Fruit fly (Drosophila melanogaster) whole organism, embryonic: ENCODE results near the gene CG6126.

Experiments
- Adf1 ChIP-seq: fragments of 200-800 bp; sonication (Bioruptor generic); IDR thresholded peaks from 2 replicates; pipeline ENCODE4 v1.3.6; 2022; ENCODE audit warnings: missing biosample characterization, missing genetic modification characterization
- Antp ChIP-seq: fragments of 200-800 bp; sonication (Bioruptor generic); optimal IDR thresholded peaks from 3 replicates; lab custom pipeline; 2016; ENCODE audit warnings: missing biosample characterization, missing genetic modification characterization
- Bteb2 ChIP-seq: fragments of 200-800 bp; sonication (Bioruptor generic); optimal IDR thresholded peaks from 2 replicates; lab custom pipeline; 2016; ENCODE audit warnings: missing biosample characterization, missing genetic modification characterization
- CG10654 ChIP-seq: fragments of 200-800 bp; sonication (Bioruptor generic); optimal IDR thresholded peaks from 2 replicates; lab custom pipeline; 2016; ENCODE audit warnings: missing biosample characterization, missing genetic modification characterization
- CG13624 ChIP-seq: fragments of 200-800 bp; sonication (Bioruptor generic); optimal IDR thresholded peaks from 2 replicates; lab custom pipeline; 2016; ENCODE audit warnings: missing biosample characterization, missing genetic modification characterization
- CG15073 ChIP-seq: fragments of 200-800 bp; sonication (Bioruptor generic); optimal IDR thresholded peaks from 2 replicates; lab custom pipeline; 2016; ENCODE audit warnings: missing biosample characterization, missing genetic modification characterization
- CG15696 ChIP-seq: fragments of 200-800 bp; sonication (Bioruptor generic); optimal IDR thresholded peaks from 2 replicates; lab custom pipeline; 2019; ENCODE audit warnings: missing biosample characterization, mild to moderate bottlenecking, missing genetic modification characterization, moderate library complexity
- CG16815 ChIP-seq: fragments of 200-800 bp; sonication (Bioruptor generic); optimal IDR thresholded peaks from 3 replicates; lab custom pipeline; 2017; ENCODE audit warnings: missing biosample characterization, mild to moderate bottlenecking, missing genetic modification characterization
- CG18476 ChIP-seq: fragments of 200-800 bp; sonication (Bioruptor generic); optimal IDR thresholded peaks from 2 replicates; lab custom pipeline; 2016; ENCODE audit warnings: missing biosample characterization, mild to moderate bottlenecking, missing genetic modification characterization
- CG18764 ChIP-seq: fragments of 200-800 bp; sonication (Bioruptor generic); optimal IDR thresholded peaks from 3 replicates; lab custom pipeline; 2016; ENCODE audit warnings: missing biosample characterization, missing genetic modification characterization
- CG2875 ChIP-seq: fragments of 200-800 bp; sonication (Bioruptor generic); optimal IDR thresholded peaks from 2 replicates; lab custom pipeline; 2017; ENCODE audit warnings: missing biosample characterization, mild to moderate bottlenecking, missing genetic modification characterization, missing genetic modification reagents
- CG30020 ChIP-seq: fragments of 200-800 bp; optimal IDR thresholded peaks from 2 replicates; lab custom pipeline; 2019; ENCODE audit warnings: missing biosample characterization, mild to moderate bottlenecking, missing genetic modification characterization, moderate library complexity
- CG31365 ChIP-seq: fragments of 200-800 bp; sonication (Bioruptor generic); optimal IDR thresholded peaks from 2 replicates; lab custom pipeline; 2018; ENCODE audit warnings: missing biosample characterization, mild to moderate bottlenecking, missing genetic modification characterization
- CG34422 ChIP-seq: fragments of 200-800 bp; sonication (Bioruptor generic); IDR thresholded peaks from 3 replicates; pipeline ENCODE4 v1.3.6; 2022; ENCODE audit warnings: missing biosample characterization, missing genetic modification characterization
- CG4328 ChIP-seq: fragments of 200-800 bp; sonication (Bioruptor generic); optimal IDR thresholded peaks from 3 replicates; lab custom pipeline; 2017; ENCODE audit warnings: missing biosample characterization, missing genetic modification reagents, missing genetic modification characterization
- CG4854 ChIP-seq: fragments of 200-800 bp; sonication (Bioruptor generic); optimal IDR thresholded peaks from 2 replicates; lab custom pipeline; 2016; ENCODE audit warnings: missing biosample characterization, missing genetic modification characterization, inconsistent platforms
- CG8765 ChIP-seq: fragments of 200-800 bp; sonication (Bioruptor generic); IDR thresholded peaks from 2 replicates; pipeline ENCODE4 v1.3.6; 2022; ENCODE audit warnings: missing biosample characterization, missing genetic modification characterization
- CG9797 ChIP-seq: fragments of 200-800 bp; sonication (Bioruptor generic); optimal IDR thresholded peaks from 3 replicates; lab custom pipeline; 2018; ENCODE audit warnings: missing biosample characterization, mild to moderate bottlenecking, missing genetic modification characterization
- Dll ChIP-seq: fragments of 200-800 bp; sonication (Bioruptor generic); IDR thresholded peaks from 4 replicates; pipeline ENCODE4 v1.3.6; 2022; ENCODE audit warnings: missing biosample characterization, missing genetic modification characterization; ENCODE audit not compliant: partially characterized antibody
- Fer3 ChIP-seq: fragments of 200-800 bp; sonication (Bioruptor generic); optimal IDR thresholded peaks from 2 replicates; lab custom pipeline; 2018; ENCODE audit warnings: missing biosample characterization, mild to moderate bottlenecking, missing genetic modification characterization, moderate library complexity
- HHEX ChIP-seq: fragments of 200-800 bp; sonication (Bioruptor generic); optimal IDR thresholded peaks from 3 replicates; lab custom pipeline; 2017; ENCODE audit warnings: missing biosample characterization, mild to moderate bottlenecking, missing genetic modification characterization, missing genetic modification reagents
- HmgZ ChIP-seq: fragments of 200-800 bp; sonication (Bioruptor generic); optimal IDR thresholded peaks from 2 replicates; lab custom pipeline; 2018; ENCODE audit warnings: missing biosample characterization, mild to moderate bottlenecking, missing genetic modification characterization
- Kr ChIP-seq: fragments of 200-800 bp; sonication (Bioruptor generic); optimal IDR thresholded peaks from 2 replicates; lab custom pipeline; 2017; ENCODE audit warnings: missing biosample characterization, mild to moderate bottlenecking, missing genetic modification characterization
- Lpt ChIP-seq: fragments of >200 bp; optimal IDR thresholded peaks from 2 replicates; lab custom pipeline; 2018; ENCODE audit warnings: missing biosample characterization, missing genetic modification characterization
- MBD-R2 ChIP-seq: fragments of 200-800 bp; sonication (Bioruptor generic); IDR thresholded peaks from 2 replicates; pipeline ENCODE4 v1.3.6; 2022; ENCODE audit warnings: missing biosample characterization, missing genetic modification characterization
- NC2β ChIP-seq: fragments of 200-800 bp; sonication (Bioruptor generic); optimal IDR thresholded peaks from 2 replicates; lab custom pipeline; 2016; ENCODE audit warnings: missing biosample characterization, missing genetic modification characterization
- Neu2 ChIP-seq: fragments of 200-800 bp; sonication (Bioruptor generic); optimal IDR thresholded peaks from 3 replicates; lab custom pipeline; 2016; ENCODE audit warnings: missing biosample characterization, missing genetic modification characterization, borderline replicate concordance
- Nf-YA ChIP-seq: fragments of 200-800 bp; sonication (Bioruptor generic); IDR thresholded peaks from 2 replicates; pipeline ENCODE4 v1.3.6; 2022; ENCODE audit warnings: missing biosample characterization, missing genetic modification characterization
- Ravus ChIP-seq: fragments of 200-800 bp; sonication (Bioruptor generic); IDR thresholded peaks from 2 replicates; pipeline ENCODE4 v1.3.6; 2022; ENCODE audit warnings: missing biosample characterization, missing genetic modification characterization
- Taf1 ChIP-seq: fragments of 200-800 bp; sonication (Bioruptor generic); IDR thresholded peaks from 2 replicates; pipeline ENCODE4 v1.3.6; 2022; ENCODE audit warnings: missing biosample characterization, missing genetic modification characterization
- aop ChIP-seq: fragments of 200-800 bp; sonication (Bioruptor generic); IDR thresholded peaks from 2 replicates; pipeline ENCODE4 v1.3.6; 2022; ENCODE audit warnings: missing biosample characterization, missing genetic modification characterization
- ase ChIP-seq: fragments of 200-800 bp; sonication (Bioruptor generic); IDR thresholded peaks from 3 replicates; pipeline ENCODE4 v1.3.6; 2022; ENCODE audit warnings: missing biosample characterization, missing genetic modification characterization
- bab2 ChIP-seq: fragments of 200-800 bp; sonication (Bioruptor generic); optimal IDR thresholded peaks from 2 replicates; lab custom pipeline; 2016; ENCODE audit warnings: missing biosample characterization, missing genetic modification characterization
- bigmax ChIP-seq: fragments of 200-800 bp; sonication (Bioruptor generic); optimal IDR thresholded peaks from 2 replicates; lab custom pipeline; 2018; ENCODE audit warnings: missing biosample characterization, mild to moderate bottlenecking, missing genetic modification characterization
- cg ChIP-seq: fragments of 200-800 bp; sonication (Bioruptor generic); optimal IDR thresholded peaks from 3 replicates; lab custom pipeline; 2019; ENCODE audit warnings: missing biosample characterization, mild to moderate bottlenecking, missing genetic modification characterization, moderate library complexity
- esg ChIP-seq: fragments of 200-800 bp; sonication (Bioruptor generic); conservative IDR thresholded peaks from 2 replicates; pipeline ENCODE4 v1.3.6; 2022; ENCODE audit warnings: missing biosample characterization, missing genetic modification characterization
- gfzf ChIP-seq: fragments of 200-800 bp; sonication (Bioruptor generic); optimal IDR thresholded peaks from 2 replicates; lab custom pipeline; 2016; ENCODE audit warnings: missing biosample characterization, mild to moderate bottlenecking, missing genetic modification characterization, moderate library complexity
- gsb ChIP-seq: fragments of 200-800 bp; sonication (Bioruptor generic); IDR thresholded peaks from 2 replicates; pipeline ENCODE4 v1.3.6; 2022; ENCODE audit warnings: missing biosample characterization, missing genetic modification characterization
- lab ChIP-seq: fragments of 200-800 bp; sonication (Bioruptor generic); optimal IDR thresholded peaks from 3 replicates; lab custom pipeline; 2017; ENCODE audit warnings: missing biosample characterization, missing genetic modification characterization, mild to moderate bottlenecking, moderate library complexity, missing genetic modification reagents
- mam ChIP-seq: fragments of 200-800 bp; sonication (Bioruptor generic); optimal IDR thresholded peaks from 3 replicates; lab custom pipeline; 2016; ENCODE audit warnings: missing biosample characterization, missing genetic modification characterization
- phol ChIP-seq: fragments of 200-800 bp; sonication (Bioruptor generic); optimal IDR thresholded peaks from 3 replicates; lab custom pipeline; 2018; ENCODE audit warnings: missing biosample characterization, mild to moderate bottlenecking, missing genetic modification characterization, moderate library complexity
- prd ChIP-seq, 3 experiments: fragments of >200 bp in 2 of 3; fragments of 200-800 bp in 1 of 3; sonication (Bioruptor generic) in 1 of 3; optimal IDR thresholded peaks in 2 of 3; IDR thresholded peaks in 1 of 3; 2 replicates in 2 of 3; 3 replicates in 1 of 3; pipeline versions ENCODE4 v1.3.6 to Lab custom; 2017 to 2022; ENCODE audit warnings: missing biosample characterization in 1 of 3, missing genetic modification characterization in 1 of 3
- seq ChIP-seq: fragments of 200-800 bp; sonication (Bioruptor generic); IDR thresholded peaks from 2 replicates; pipeline ENCODE4 v1.3.6; 2022; ENCODE audit warnings: missing biosample characterization, missing genetic modification characterization
- slbo ChIP-seq: fragments of 200-800 bp; sonication (Bioruptor generic); IDR thresholded peaks from 2 replicates; pipeline ENCODE4 v1.3.6; 2022; ENCODE audit warnings: missing biosample characterization, missing genetic modification characterization
- sug ChIP-seq: fragments of 200-800 bp; optimal IDR thresholded peaks from 2 replicates; lab custom pipeline; 2019; ENCODE audit warnings: missing biosample characterization, mild to moderate bottlenecking, missing genetic modification characterization, moderate library complexity
- tin ChIP-seq: fragments of 200-800 bp; sonication (Bioruptor generic); optimal IDR thresholded peaks from 3 replicates; lab custom pipeline; 2016; ENCODE audit warnings: missing biosample characterization, missing genetic modification characterization
- unc-4 ChIP-seq: fragments of 200-800 bp; sonication (Bioruptor generic); IDR thresholded peaks from 2 replicates; pipeline ENCODE4 v1.3.6; 2022; ENCODE audit warnings: missing biosample characterization, missing genetic modification characterization; ENCODE audit not compliant: partially characterized antibody
- wek ChIP-seq: fragments of 200-800 bp; sonication (Bioruptor generic); optimal IDR thresholded peaks from 3 replicates; lab custom pipeline; 2018; ENCODE audit warnings: missing biosample characterization, mild to moderate bottlenecking, missing genetic modification characterization, moderate library complexity

CG6126 gene

DNA sequence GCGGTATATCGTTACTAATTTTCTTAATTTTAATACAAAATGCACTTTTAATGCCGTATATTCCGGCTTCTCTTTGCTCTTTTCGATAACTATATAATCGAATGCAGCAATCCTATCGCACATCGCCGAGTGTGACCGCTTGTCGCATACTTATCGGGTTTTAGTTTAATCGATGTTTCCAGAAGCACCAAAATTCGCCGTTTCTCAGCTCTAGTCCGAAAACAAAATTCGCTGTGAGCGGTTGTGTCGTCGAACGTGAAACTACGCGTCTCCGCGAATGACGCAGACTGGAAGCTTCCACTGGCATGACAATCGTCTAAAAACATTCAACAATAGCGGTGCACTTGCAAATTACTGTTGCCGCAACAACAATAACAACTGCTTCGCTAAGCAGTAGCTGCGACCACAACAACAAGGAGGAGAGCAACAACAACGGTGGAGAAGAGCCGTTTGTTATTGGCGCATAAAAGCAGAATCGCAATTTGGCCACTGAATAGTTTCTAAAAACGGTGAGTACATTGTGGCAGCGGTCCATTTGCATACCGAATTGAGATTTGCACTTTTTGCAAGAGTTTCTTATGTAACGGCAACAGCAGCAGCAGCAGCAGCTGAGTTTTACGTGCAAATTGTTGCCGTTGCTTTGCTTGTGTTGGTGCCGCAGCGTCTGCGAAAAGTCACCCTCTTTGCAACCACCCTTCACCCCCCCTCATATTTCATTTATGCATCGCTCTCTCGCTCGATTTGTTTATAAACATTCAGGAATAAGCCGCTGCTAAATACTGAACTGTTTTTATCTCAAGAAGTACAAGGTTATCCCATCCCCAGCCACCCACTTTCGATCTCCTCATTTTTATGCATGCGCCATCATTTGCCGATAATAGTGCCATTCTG is 15.8 kb downstream of the CG6126 start, which contains the start of gene sra (continued):
- TF ChIP-seq CG30020 (tag; lab: Kevin White, UChicago) = no peak
- TF ChIP-seq wek = peak; percentile 43
- no peak for TF ChIP-seq Lpt (GFP tag; lab: Kevin White, UChicago)
- peak; percentile 94 for TF ChIP-seq MBD-R2 (GFP tag; lab: Robert Waterston, UW)
- TF ChIP-seq mam (GFP tag; lab: Kevin White, UChicago) = peak; percentile 31
- TF ChIP-seq unc-4 (GFP tag; lab: Robert Waterston, UW) = peak; percentile 96
- peak; percentile 16 for TF ChIP-seq CG4328 (GFP tag; lab: Kevin White, UChicago)
- TF ChIP-seq aop (GFP tag; lab: Robert Waterston, UW) = no peak
- peak; percentile 94 for TF ChIP-seq Dll (GFP tag; lab: Robert Waterston, UW)
- peak; percentile 28; the same call in 1 of the 2 replicates for TF ChIP-seq slbo (GFP tag; lab: Robert Waterston, UW)
- no peak for TF ChIP-seq gsb
- peak; percentile 78 for TF ChIP-seq CG13624
- TF ChIP-seq CG18764 (GFP tag; lab: Kevin White, UChicago) = peak; percentile 8
- TF ChIP-seq cg (GFP tag; lab: Kevin White, UChicago) = peak; percentile 35
- no peak for TF ChIP-seq tin
- TF ChIP-seq Fer3 (tag; lab: Kevin White, UChicago) = peak; percentile 25
- TF ChIP-seq HHEX = no peak
- peak; percentile 61 for TF ChIP-seq bigmax (GFP tag; lab: Kevin White, UChicago)
- TF ChIP-seq ase = no peak
- TF ChIP-seq CG18476 (GFP tag; lab: Kevin White, UChicago) = no peak
- TF ChIP-seq Bteb2 = peak; percentile 22
- 0 out of 2 replicates have a peak, but pooled peaks have one; percentile 16 for TF ChIP-seq seq (GFP tag; lab: Robert Waterston, UW)
- peak; percentile 38 for TF ChIP-seq CG31365 (tag; lab: Kevin White, UChicago)
- no peak for TF ChIP-seq CG15696 (tag; lab: Kevin White, UChicago)
- TF ChIP-seq CG34422 (GFP tag; lab: Robert Waterston, UW) = peak; percentile 75; the same call in 1 of the 3 replicates
- TF ChIP-seq Antp (GFP tag; lab: Kevin White, UChicago) = peak; percentile 44
- no peak for TF ChIP-seq CG16815 (GFP tag; lab: Kevin White, UChicago)
- TF ChIP-seq bab2 (GFP tag; lab: Kevin White, UChicago) = no peak
- TF ChIP-seq gfzf (GFP tag; lab: Kevin White, UChicago) = peak; percentile 57
- TF ChIP-seq phol (tag; lab: Kevin White, UChicago) = peak; percentile 41
- TF ChIP-seq Kr (GFP tag; lab: Kevin White, UChicago) = no peak
- TF ChIP-seq NC2β = peak; percentile 46
- TF ChIP-seq CG15073 (GFP tag; lab: Kevin White, UChicago) = no peak
- no peak for TF ChIP-seq Neu2 (GFP tag; lab: Kevin White, UChicago)
- peak; percentile 45 for TF ChIP-seq lab (GFP tag; lab: Kevin White, UChicago)
- TF ChIP-seq esg (GFP tag; lab: Robert Waterston, UW) = no peak
- TF ChIP-seq Ravus = no peak
- peak; percentile 91 for TF ChIP-seq CG9797 (GFP tag; lab: Kevin White, UChicago)
- TF ChIP-seq CG4854 = peak; percentile 40
- TF ChIP-seq Adf1 (GFP tag; lab: Robert Waterston, UW) = peak; percentile 59; the same call in 1 of the 2 replicates
- TF ChIP-seq CG10654 = peak; percentile 6
- peak; percentile 81 for TF ChIP-seq HmgZ (tag; lab: Kevin White, UChicago)
- TF ChIP-seq CG8765 (GFP tag; lab: Robert Waterston, UW) = no peak
- TF ChIP-seq Taf1 (GFP tag; lab: Robert Waterston, UW) = no peak
- no peak for TF ChIP-seq Nf-YA
- no peak for TF ChIP-seq CG2875
- TF ChIP-seq sug (tag; lab: Kevin White, UChicago) = peak; percentile 46
- TF ChIP-seq prd (optimal IDR thresholded peaks at IDR 0.05; lab: Kevin White, UChicago) = no peak
- no peak; the same call in 2 of the 3 replicates for TF ChIP-seq prd (GFP tag; IDR thresholded peaks at IDR 0.05; lab: Robert Waterston, UW)
